Worm (Caenorhabditis elegans): ENCODE measurements around the gene C03B1.6.

ce11 chrX:6377634-6378288 is 27.6 kb downstream of the C03B1.6 start, which contains the start of gene lmp-1:
- no peak for TF ChIP-seq nhr-11 (tag; optimal IDR thresholded peaks at IDR 0.05)
- TF ChIP-seq mbf-1 (tag; optimal IDR thresholded peaks at IDR 0.05): no peak
- no peak for TF ChIP-seq ama-1 (optimal IDR thresholded peaks at IDR 0.05)
- TF ChIP-seq lin-13 (GFP tag; optimal IDR thresholded peaks at IDR 0.05): no peak
- peak; percentile 37 for TF ChIP-seq fos-1 (tag; optimal IDR thresholded peaks at IDR 0.05)
- no peak for TF ChIP-seq unc-55 (GFP tag; optimal IDR thresholded peaks at IDR 0.05)
- no peak for TF ChIP-seq unc-39 (tag; optimal IDR thresholded peaks at IDR 0.05)
- TF ChIP-seq aly-2 (tag; optimal IDR thresholded peaks at IDR 0.05): no peak
